Worm (Caenorhabditis elegans) whole organism, L2 larva: ENCODE data around the gene idpb-4.

Experiments used
- ceh-16 ChIP-seq: fragments of 150-350 bp; optimal IDR thresholded peaks from 2 replicates; lab custom pipeline; 2014; ENCODE audit warnings: missing biosample characterization, missing genetic modification characterization
- egl-27 ChIP-seq: sonication (generic microtip); optimal IDR thresholded peaks from 3 replicates; lab custom pipeline; 2017; ENCODE audit warnings: missing biosample characterization, missing genetic modification reagents, missing genetic modification characterization
- lin-11 ChIP-seq: fragments of 150-350 bp; sonication (generic microtip); optimal IDR thresholded peaks from 2 replicates; lab custom pipeline; 2014; ENCODE audit warnings: missing biosample characterization, missing genetic modification characterization, inconsistent platforms, mixed read lengths
- nhr-11 ChIP-seq: fragments of 150-350 bp; optimal IDR thresholded peaks from 2 replicates; lab custom pipeline; 2014; ENCODE audit warnings: missing biosample characterization, missing genetic modification characterization
- nhr-12 ChIP-seq: fragments of 150-350 bp; optimal IDR thresholded peaks from 2 replicates; lab custom pipeline; 2014; ENCODE audit warnings: missing biosample characterization, missing genetic modification characterization
- nhr-21 ChIP-seq: fragments of 150-350 bp; optimal IDR thresholded peaks from 2 replicates; lab custom pipeline; 2014; ENCODE audit warnings: missing biosample characterization, missing genetic modification characterization
- peb-1 ChIP-seq: fragments of 150-350 bp; optimal IDR thresholded peaks from 2 replicates; lab custom pipeline; 2014; ENCODE audit warnings: missing biosample characterization, missing genetic modification characterization
- skn-1 ChIP-seq: sonication (generic microtip); optimal IDR thresholded peaks from 2 replicates; lab custom pipeline; 2017; ENCODE audit warnings: missing biosample characterization, missing genetic modification characterization
- sma-3 ChIP-seq: sonication (generic microtip); optimal IDR thresholded peaks from 2 replicates; lab custom pipeline; 2016; ENCODE audit warnings: missing genetic modification reagents, missing genetic modification characterization, missing compliant biosample characterization
- snpc-4 ChIP-seq: fragments of 150-350 bp; optimal IDR thresholded peaks from 2 replicates; lab custom pipeline; 2014; ENCODE audit warnings: missing biosample characterization, missing genetic modification characterization
- unc-62 ChIP-seq: fragments of 150-350 bp; optimal IDR thresholded peaks from 2 replicates; lab custom pipeline; 2014; ENCODE audit warnings: missing biosample characterization, missing genetic modification reagents, missing genetic modification characterization

- TF ChIP-seq nhr-21 (tag; lab: Kevin White, UChicago) (no peak), ceh-16 (tag; lab: Kevin White, UChicago) (no peak), lin-11 (tag; lab: Kevin White, UChicago) (no peak), sma-3 (no peak), unc-62 (GFP tag; lab: Kevin White, UChicago) (no peak), egl-27 (tag; lab: Kevin White, UChicago) (no peak), snpc-4 (no peak), skn-1 (tag; lab: Kevin White, UChicago) (no peak), peb-1 (no peak), nhr-12 (no peak), nhr-11 (no peak)
Measured at ce11 chrII:8763367-8763766, 26.0 kb upstream of the idpb-4 start.
